Worm (Caenorhabditis elegans) whole organism, late embryonic: ENCODE data around the gene C40A11.2.
A peak's percentile ranks its signal among the peaks of the same experiment; 100 is the strongest.

ENCODE experiments used
- K09A11.1 ChIP-seq: sonication (generic microtip); optimal IDR thresholded peaks from 2 replicates; lab custom pipeline; 2017; ENCODE audit warnings: antibody characterized with exemption, mild to moderate bottlenecking, missing genetic modification characterization, missing compliant biosample characterization; ENCODE audit not compliant: insufficient read depth
- T23F11.4 ChIP-seq: fragments of 200-800 bp; sonication (Bioruptor generic); optimal IDR thresholded peaks from 2 replicates; lab custom pipeline; 2018; ENCODE audit warnings: mild to moderate bottlenecking, missing genetic modification characterization, missing compliant biosample characterization
- ahr-1 ChIP-seq: sonication (generic microtip); optimal IDR thresholded peaks from 2 replicates; lab custom pipeline; 2016; ENCODE audit warnings: missing genetic modification characterization, missing compliant biosample characterization
- ama-1 ChIP-seq: fragments of 150-350 bp; optimal IDR thresholded peaks from 2 replicates; lab custom pipeline; 2014
- ceh-18 ChIP-seq: sonication (generic microtip); optimal IDR thresholded peaks from 2 replicates; lab custom pipeline; 2016; ENCODE audit warnings: missing genetic modification characterization, missing compliant biosample characterization
- ceh-2 ChIP-seq: sonication (generic microtip); optimal IDR thresholded peaks from 2 replicates; lab custom pipeline; 2016; ENCODE audit warnings: missing genotype, missing genetic modification characterization, missing compliant biosample characterization
- ceh-24 ChIP-seq: sonication (generic microtip); optimal IDR thresholded peaks from 2 replicates; lab custom pipeline; 2016; ENCODE audit warnings: mild to moderate bottlenecking, missing genetic modification characterization, missing compliant biosample characterization
- ceh-30 ChIP-seq: fragments of 150-350 bp; optimal IDR thresholded peaks from 2 replicates; lab custom pipeline; 2014; ENCODE audit warnings: missing biosample characterization, missing genetic modification characterization
- ceh-34 ChIP-seq: sonication (generic microtip); optimal IDR thresholded peaks from 2 replicates; lab custom pipeline; 2016; ENCODE audit warnings: mild to moderate bottlenecking, missing genetic modification characterization, missing compliant biosample characterization
- ceh-45 ChIP-seq: fragments of 200-800 bp; sonication (Bioruptor generic); IDR thresholded peaks from 2 replicates; pipeline ENCODE4 v1.3.6; 2022; ENCODE audit warnings: missing genetic modification reagents, missing genetic modification characterization, missing compliant biosample characterization
- ceh-48 ChIP-seq: sonication (generic microtip); optimal IDR thresholded peaks from 2 replicates; lab custom pipeline; 2016; ENCODE audit warnings: missing genetic modification characterization, inconsistent platforms, missing compliant biosample characterization
- che-1 ChIP-seq: sonication (generic microtip); optimal IDR thresholded peaks from 2 replicates; lab custom pipeline; 2016; ENCODE audit warnings: mild to moderate bottlenecking, missing genetic modification characterization, missing compliant biosample characterization
- dve-1 ChIP-seq: sonication (generic microtip); optimal IDR thresholded peaks from 2 replicates; lab custom pipeline; 2017; ENCODE audit warnings: antibody characterized with exemption, mild to moderate bottlenecking, missing genetic modification characterization, missing compliant biosample characterization
- elt-2 ChIP-seq: sonication (generic microtip); optimal IDR thresholded peaks from 2 replicates; lab custom pipeline; 2016; ENCODE audit warnings: missing genetic modification reagents, missing genetic modification characterization, missing compliant biosample characterization
- elt-4 ChIP-seq: sonication (generic microtip); optimal IDR thresholded peaks from 2 replicates; lab custom pipeline; 2016; ENCODE audit warnings: missing genetic modification characterization, missing compliant biosample characterization
- ets-4 ChIP-seq: sonication (generic microtip); optimal IDR thresholded peaks from 2 replicates; lab custom pipeline; 2016; ENCODE audit warnings: missing genetic modification characterization, missing compliant biosample characterization
- lim-6 ChIP-seq: sonication (generic microtip); optimal IDR thresholded peaks from 2 replicates; lab custom pipeline; 2016; ENCODE audit warnings: missing genetic modification characterization, missing compliant biosample characterization
- lin-11 ChIP-seq: fragments of 200-800 bp; sonication (Bioruptor generic); optimal IDR thresholded peaks from 2 replicates; lab custom pipeline; 2018; ENCODE audit warnings: mild to moderate bottlenecking, missing genetic modification characterization, missing compliant biosample characterization
- madf-2 ChIP-seq: sonication (generic microtip); optimal IDR thresholded peaks from 2 replicates; lab custom pipeline; 2017; ENCODE audit warnings: missing genetic modification characterization, missing compliant biosample characterization
- mec-3 ChIP-seq: sonication (generic microtip); optimal IDR thresholded peaks from 2 replicates; lab custom pipeline; 2016; ENCODE audit warnings: borderline replicate concordance, missing genetic modification characterization, missing compliant biosample characterization
- odd-2 ChIP-seq: sonication (generic microtip); optimal IDR thresholded peaks from 2 replicates; lab custom pipeline; 2017; ENCODE audit warnings: antibody characterized with exemption, mild to moderate bottlenecking, missing genetic modification characterization, missing compliant biosample characterization
- pat-9 ChIP-seq: fragments of 200-800 bp; sonication (Bioruptor generic); optimal IDR thresholded peaks from 2 replicates; lab custom pipeline; 2018; ENCODE audit warnings: mild to moderate bottlenecking, missing genetic modification characterization, moderate library complexity, missing compliant biosample characterization
- pax-1 ChIP-seq: fragments of 150-350 bp; optimal IDR thresholded peaks from 2 replicates; lab custom pipeline; 2014; ENCODE audit warnings: missing biosample characterization, missing genetic modification characterization
- pha-2 ChIP-seq: sonication (generic microtip); optimal IDR thresholded peaks from 2 replicates; lab custom pipeline; 2017; ENCODE audit warnings: mild to moderate bottlenecking, missing genetic modification characterization, missing compliant biosample characterization
- pha-4 ChIP-seq: fragments of 150-350 bp; optimal IDR thresholded peaks from 2 replicates; lab custom pipeline; 2018; ENCODE audit warnings: missing biosample characterization, missing genetic modification reagents, missing genetic modification characterization
- pqm-1 ChIP-seq: sonication (generic microtip); optimal IDR thresholded peaks from 2 replicates; lab custom pipeline; 2016; ENCODE audit warnings: missing genetic modification characterization, missing compliant biosample characterization
- sdc-2 ChIP-seq: sonication (generic microtip); optimal IDR thresholded peaks from 2 replicates; lab custom pipeline; 2016; ENCODE audit warnings: missing genotype, missing genetic modification characterization, missing compliant biosample characterization
- syd-9 ChIP-seq: sonication (generic microtip); optimal IDR thresholded peaks from 2 replicates; lab custom pipeline; 2016; ENCODE audit warnings: mild to moderate bottlenecking, missing genetic modification characterization, moderate library complexity, missing compliant biosample characterization
- tbx-2 ChIP-seq: sonication (generic microtip); optimal IDR thresholded peaks from 2 replicates; lab custom pipeline; 2016; ENCODE audit warnings: missing genetic modification characterization, missing compliant biosample characterization
- ttx-3 ChIP-seq: sonication (generic microtip); optimal IDR thresholded peaks from 2 replicates; lab custom pipeline; 2016; ENCODE audit warnings: missing genetic modification reagents, missing genetic modification characterization, missing compliant biosample characterization
- unc-42 ChIP-seq: sonication (generic microtip); optimal IDR thresholded peaks from 2 replicates; lab custom pipeline; 2016; ENCODE audit warnings: missing genotype, missing genetic modification characterization, missing compliant biosample characterization
- unc-55 ChIP-seq: sonication (generic microtip); optimal IDR thresholded peaks from 2 replicates; lab custom pipeline; 2017; ENCODE audit warnings: missing biosample characterization, missing genetic modification reagents, missing genetic modification characterization
- unc-86 ChIP-seq: sonication (generic microtip); optimal IDR thresholded peaks from 2 replicates; lab custom pipeline; 2016; ENCODE audit warnings: missing genetic modification characterization, missing compliant biosample characterization
- zip-5 ChIP-seq: sonication (generic microtip); optimal IDR thresholded peaks from 2 replicates; lab custom pipeline; 2016; ENCODE audit warnings: missing genetic modification characterization, missing compliant biosample characterization
- ztf-16 ChIP-seq: sonication (generic microtip); optimal IDR thresholded peaks from 2 replicates; lab custom pipeline; 2017; ENCODE audit warnings: missing genetic modification characterization, missing compliant biosample characterization

Gene C40A11.2

ce11 chrII:2146900-2147375 is at the start of gene C40A11.2:
Gene C40A11.2, plus strand, starts transcription at chrII:2146950.
- TF ChIP-seq ztf-16 (tag; lab: Kevin White, UChicago) (no peak), ceh-2 (no peak), madf-2 (tag; lab: Kevin White, UChicago) (no peak), syd-9 (tag; lab: Kevin White, UChicago) (no peak), ceh-24 (no peak), pha-2 (tag; lab: Kevin White, UChicago) (no peak), ceh-45 (GFP tag; lab: Robert Waterston, UW) (no peak), unc-55 (no peak), che-1 (tag; lab: Kevin White, UChicago) (no peak), lin-11 (tag; lab: Kevin White, UChicago) (no peak)

DNA sequence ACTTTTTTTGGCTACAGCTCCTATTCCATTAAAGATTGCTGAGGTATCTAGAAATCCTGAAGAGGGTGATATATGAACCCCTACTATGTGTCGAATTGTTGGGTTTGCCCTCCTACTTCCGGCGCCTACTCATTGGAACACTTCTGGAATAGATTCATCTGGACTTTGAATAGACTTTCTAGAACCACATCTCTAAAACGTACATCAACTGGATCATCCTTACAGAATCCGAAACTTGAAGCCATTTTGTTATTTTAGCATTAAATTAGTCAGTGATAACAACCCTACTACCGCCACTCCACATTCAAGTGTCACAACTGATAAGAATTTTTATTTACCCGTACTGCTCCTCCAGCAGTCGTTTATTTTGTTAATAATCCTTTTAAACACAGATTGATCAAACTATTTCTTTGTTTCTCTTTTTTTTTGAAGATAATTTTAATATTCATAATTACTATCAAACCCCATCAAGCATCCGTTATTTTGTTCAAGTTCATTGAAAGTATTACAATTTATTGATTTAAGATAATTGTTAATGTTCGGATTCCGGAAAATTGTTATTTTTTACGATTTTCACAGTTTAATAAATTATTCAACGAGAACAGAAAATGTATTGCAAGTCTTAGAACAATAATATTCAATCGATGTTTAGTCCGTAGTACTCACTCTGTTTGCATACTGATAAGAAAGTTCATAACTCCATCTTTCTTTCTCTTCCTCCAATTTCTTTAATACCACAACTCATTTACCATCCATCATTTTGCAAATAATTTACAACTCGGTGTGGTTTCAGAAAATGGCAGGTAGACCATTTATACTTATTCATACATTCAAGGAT is 47.4 kb upstream of the C40A11.2 start, which contains the start of gene math-42:
math-42 (plus strand) TSS at position 788 of the 838 bp plus-strand sequence.
- TF ChIP-seq ama-1 (lab: Kevin White, UChicago), result no peak
- TF ChIP-seq dve-1, result no peak
- no peak for TF ChIP-seq pqm-1
- peak; percentile 46 for TF ChIP-seq elt-2 (tag; lab: Kevin White, UChicago)
- TF ChIP-seq, all 69 proteins: peak for 1

DNA sequence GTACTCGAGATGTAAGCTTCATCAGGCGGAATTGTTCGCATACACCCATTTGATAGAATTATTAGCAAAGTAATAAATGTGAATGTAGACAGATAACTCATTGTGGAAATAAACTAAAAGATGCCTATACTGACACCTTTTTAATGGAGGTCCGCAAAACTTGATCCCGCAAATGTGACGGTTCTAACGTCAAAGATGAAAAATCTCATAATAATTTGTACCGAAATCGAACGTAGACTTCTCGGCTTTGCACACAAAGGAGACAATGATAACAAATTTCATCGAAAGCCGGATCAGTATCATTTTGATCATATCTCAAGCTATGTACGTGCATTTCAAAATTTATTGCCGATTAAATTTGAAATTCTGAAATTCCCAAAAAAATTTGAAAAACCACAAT is 38.5 kb upstream of the C40A11.2 start, which contains the start of gene R52.4:
R52.4 (minus strand) TSS at position 101 of the 400 bp plus-strand sequence.
- TF ChIP-seq pha-4 (tag; lab: Kevin White, UChicago) (no peak), lim-6 (tag; lab: Kevin White, UChicago) (no peak), ahr-1 (tag; lab: Kevin White, UChicago) (no peak), ceh-48 (tag; lab: Kevin White, UChicago) (no peak), odd-2 (tag; lab: Kevin White, UChicago) (no peak), ets-4 (tag; lab: Kevin White, UChicago) (no peak), pat-9 (tag; lab: Kevin White, UChicago) (no peak), ttx-3 (tag; lab: Kevin White, UChicago) (no peak)

DNA sequence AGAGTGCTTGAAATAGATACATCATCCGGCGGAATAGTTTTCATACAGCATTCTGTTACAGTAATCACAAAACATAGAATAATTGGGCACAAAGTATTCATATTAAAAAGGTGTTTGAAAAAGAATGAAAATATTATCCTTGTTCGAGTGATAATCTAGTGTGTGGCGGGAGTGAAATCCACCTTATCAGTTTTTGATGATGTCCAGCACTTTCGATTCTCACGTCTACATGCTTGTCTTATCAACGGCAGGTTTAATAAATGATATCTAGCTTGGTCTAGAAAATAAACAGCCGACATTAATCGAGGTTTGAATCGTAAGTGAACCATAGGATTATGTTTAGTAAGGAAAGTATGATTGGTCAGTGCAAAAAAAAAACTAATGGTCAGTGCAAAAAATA is 36.8 kb upstream of the C40A11.2 start, which contains the start of gene R52.5:
R52.5 (minus strand) TSS at position 101 of the 400 bp plus-strand sequence.
- TF ChIP-seq dve-1 (no peak), ceh-34 (tag; lab: Kevin White, UChicago) (no peak), ttx-3 (tag; lab: Kevin White, UChicago) (no peak), tbx-2 (tag; lab: Kevin White, UChicago) (no peak), sdc-2 (no peak), pax-1 (tag; lab: Kevin White, UChicago) (no peak), unc-42 (tag; lab: Kevin White, UChicago) (no peak), ceh-18 (tag; lab: Kevin White, UChicago) (no peak), unc-86 (no peak), K09A11.1 (tag; lab: Kevin White, UChicago) (no peak), ztf-16 (tag; lab: Kevin White, UChicago) (no peak), pqm-1 (no peak), ceh-30 (tag; lab: Kevin White, UChicago) (no peak), pat-9 (tag; lab: Kevin White, UChicago) (no peak), elt-4 (tag; lab: Kevin White, UChicago) (no peak)

DNA sequence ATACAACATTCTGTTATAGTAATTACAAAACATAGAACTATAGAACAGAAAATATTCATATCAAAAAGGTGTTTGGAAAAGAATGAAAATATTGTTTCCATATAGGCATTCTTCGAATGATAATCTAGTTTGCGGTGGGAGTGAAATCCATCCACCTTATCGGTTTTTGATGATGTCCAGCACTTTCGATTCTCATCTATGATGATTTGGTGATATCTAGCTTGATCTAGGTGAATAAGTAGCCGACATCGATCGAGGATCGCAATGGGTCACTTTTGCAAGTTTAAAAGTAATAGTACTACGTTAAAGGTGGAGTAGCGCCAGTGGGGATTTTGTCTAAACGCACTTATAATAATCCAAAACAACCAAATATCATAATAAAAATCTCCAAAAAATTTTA is 33.8 kb upstream of the C40A11.2 start, which contains the start of gene R52.6:
R52.6 (minus strand) TSS at position 101 of the 400 bp plus-strand sequence.
- TF ChIP-seq K09A11.1 (tag; lab: Kevin White, UChicago) (no peak), madf-2 (tag; lab: Kevin White, UChicago) (no peak), mec-3 (tag; lab: Kevin White, UChicago) (no peak), ceh-18 (tag; lab: Kevin White, UChicago) (no peak), sdc-2 (no peak), T23F11.4 (GFP tag; lab: Kevin White, UChicago) (no peak), zip-5 (no peak), syd-9 (tag; lab: Kevin White, UChicago) (no peak)
